Worm (Caenorhabditis elegans) whole organism, young adult: ENCODE measurements around the gene nas-28.

Experiments used
- B0035.1 ChIP-seq: sonication (generic microtip); optimal IDR thresholded peaks from 2 replicates; lab custom pipeline; 2016; ENCODE audit warnings: missing genetic modification characterization, mild to moderate bottlenecking, missing compliant biosample characterization, missing genotype, missing genetic modification reagents
- C17E4.6 ChIP-seq: fragments of 200-800 bp; sonication (Bioruptor generic); IDR thresholded peaks from 2 replicates; pipeline ENCODE4 v1.3.6; 2022; ENCODE audit warnings: missing genetic modification reagents, missing genetic modification characterization, missing compliant biosample characterization
- F10E7.11 ChIP-seq: sonication (generic microtip); optimal IDR thresholded peaks from 2 replicates; lab custom pipeline; 2017; ENCODE audit warnings: mild to moderate bottlenecking, missing genetic modification characterization, moderate library complexity, missing compliant biosample characterization
- F33H1.4 ChIP-seq: fragments of 200-800 bp; sonication (Bioruptor generic); IDR thresholded peaks from 2 replicates; pipeline ENCODE4 v1.3.6; 2022; ENCODE audit warnings: missing genetic modification reagents, missing genetic modification characterization, missing compliant biosample characterization
- F37B4.10 ChIP-seq: fragments of 200-800 bp; sonication (Bioruptor generic); IDR thresholded peaks from 2 replicates; pipeline ENCODE4 v1.3.6; 2022; ENCODE audit warnings: missing genetic modification characterization, missing compliant biosample characterization
- F39B2.1 ChIP-seq: fragments of 200-800 bp; sonication (Bioruptor generic); IDR thresholded peaks from 2 replicates; pipeline ENCODE4 v1.3.6; 2022; ENCODE audit warnings: missing genetic modification reagents, missing genetic modification characterization, missing compliant biosample characterization
- F52B5.7 ChIP-seq: sonication (generic microtip); optimal IDR thresholded peaks from 2 replicates; lab custom pipeline; 2016; ENCODE audit warnings: mild to moderate bottlenecking, missing genetic modification characterization, missing compliant biosample characterization
- F55B11.4 ChIP-seq: sonication (generic microtip); optimal IDR thresholded peaks from 2 replicates; lab custom pipeline; 2016; ENCODE audit warnings: missing compliant biosample characterization, missing genetic modification characterization, borderline replicate concordance; ENCODE audit not compliant: insufficient read depth
- T07F8.4 ChIP-seq: sonication (generic microtip); optimal IDR thresholded peaks from 2 replicates; lab custom pipeline; 2016; ENCODE audit warnings: mild to moderate bottlenecking, missing genetic modification characterization, moderate library complexity, missing compliant biosample characterization
- Y53F4B.3 ChIP-seq: fragments of 200-800 bp; sonication (Bioruptor generic); IDR thresholded peaks from 2 replicates; pipeline ENCODE4 v1.3.6; 2022; ENCODE audit warnings: missing genetic modification reagents, missing genetic modification characterization, missing compliant biosample characterization
- Y53G8AR.9 ChIP-seq: fragments of 200-800 bp; sonication (Bioruptor generic); conservative IDR thresholded peaks from 2 replicates; pipeline ENCODE4 v1.3.6; 2022; ENCODE audit warnings: missing genetic modification reagents, missing genetic modification characterization, missing compliant biosample characterization
- Y67H2A.10 ChIP-seq: fragments of 200-800 bp; sonication (Bioruptor generic); conservative IDR thresholded peaks from 2 replicates; pipeline ENCODE4 v1.3.6; 2022; ENCODE audit warnings: missing genetic modification reagents, missing genetic modification characterization, missing compliant biosample characterization
- Y79H2A.3 ChIP-seq: fragments of 200-800 bp; sonication (Bioruptor generic); conservative IDR thresholded peaks from 2 replicates; pipeline ENCODE4 v1.3.6; 2022; ENCODE audit warnings: missing genetic modification reagents, missing genetic modification characterization, missing compliant biosample characterization
- attf-3 ChIP-seq: fragments of 200-800 bp; sonication (Bioruptor generic); conservative IDR thresholded peaks from 2 replicates; pipeline ENCODE4 v1.3.6; 2022; ENCODE audit warnings: missing genetic modification reagents, missing genetic modification characterization, missing compliant biosample characterization
- attf-5 ChIP-seq: fragments of 200-800 bp; sonication (Bioruptor generic); optimal IDR thresholded peaks from 2 replicates; lab custom pipeline; 2018; ENCODE audit warnings: mild to moderate bottlenecking, missing genetic modification characterization, missing compliant biosample characterization
- ccch-3 ChIP-seq: fragments of 200-800 bp; sonication (Bioruptor generic); optimal IDR thresholded peaks from 2 replicates; lab custom pipeline; 2018; ENCODE audit warnings: mild to moderate bottlenecking, missing genetic modification characterization, missing compliant biosample characterization
- cebp-1 ChIP-seq, 2 experiments: fragments of 200-800 bp in 1 of 2; sonication (Bioruptor generic) in 1 of 2; sonication (generic microtip) in 1 of 2; IDR thresholded peaks in 1 of 2; optimal IDR thresholded peaks in 1 of 2; 2 replicates each; pipeline versions ENCODE4 v1.3.6 to Lab custom; 2017 to 2022; ENCODE audit warnings: missing compliant biosample characterization in 2 of 2, missing genetic modification characterization in 2 of 2, mild to moderate bottlenecking in 1 of 2, missing genetic modification reagents in 1 of 2, moderate library complexity in 1 of 2
- ceh-100 ChIP-seq: fragments of 200-800 bp; sonication (Bioruptor generic); IDR thresholded peaks from 2 replicates; pipeline ENCODE4 v1.3.6; 2022; ENCODE audit warnings: missing genetic modification reagents, missing genetic modification characterization, missing compliant biosample characterization
- ceh-58 ChIP-seq: fragments of 200-800 bp; sonication (Bioruptor generic); IDR thresholded peaks from 2 replicates; pipeline ENCODE4 v1.3.6; 2022; ENCODE audit warnings: missing genetic modification characterization, missing compliant biosample characterization
- dpff-1 ChIP-seq: sonication (generic microtip); optimal IDR thresholded peaks from 2 replicates; lab custom pipeline; 2017; ENCODE audit warnings: mild to moderate bottlenecking, missing genetic modification characterization, missing compliant biosample characterization
- egrh-3 ChIP-seq: fragments of 200-800 bp; sonication (Bioruptor generic); IDR thresholded peaks from 2 replicates; pipeline ENCODE4 v1.3.6; 2022; ENCODE audit warnings: missing genetic modification reagents, missing genetic modification characterization, missing compliant biosample characterization
- ets-4 ChIP-seq: fragments of 200-800 bp; sonication (Bioruptor generic); optimal IDR thresholded peaks from 2 replicates; lab custom pipeline; 2018; ENCODE audit warnings: mild to moderate bottlenecking, missing genetic modification characterization, missing compliant biosample characterization
- gei-17 ChIP-seq: fragments of 200-800 bp; sonication (Bioruptor generic); optimal IDR thresholded peaks from 2 replicates; lab custom pipeline; 2018; ENCODE audit warnings: mild to moderate bottlenecking, missing genetic modification characterization, missing compliant biosample characterization
- him-1 ChIP-seq: sonication (generic microtip); optimal IDR thresholded peaks from 2 replicates; lab custom pipeline; 2016; ENCODE audit warnings: missing genotype, missing genetic modification reagents, missing genetic modification characterization, missing compliant biosample characterization
- hlh-12 ChIP-seq: sonication (generic microtip); optimal IDR thresholded peaks from 2 replicates; lab custom pipeline; 2016; ENCODE audit warnings: missing genetic modification characterization, missing compliant biosample characterization
- hmg-20 ChIP-seq: fragments of 200-800 bp; sonication (Bioruptor generic); IDR thresholded peaks from 2 replicates; pipeline ENCODE4 v1.3.6; 2022; ENCODE audit warnings: missing genetic modification reagents, missing genetic modification characterization, missing compliant biosample characterization
- lin-35 ChIP-seq, 3 experiments: fragments of 150-350 bp in 2 of 3; sonication (generic microtip) in 1 of 3; optimal IDR thresholded peaks; 2 replicates each; lab custom pipeline; 2014 to 2018; ENCODE audit warnings: missing biosample characterization in 3 of 3, missing genetic modification characterization in 3 of 3, missing genetic modification reagents in 3 of 3
- lin-54 ChIP-seq: fragments of 200-800 bp; sonication (Bioruptor generic); optimal IDR thresholded peaks from 2 replicates; lab custom pipeline; 2018; ENCODE audit warnings: mild to moderate bottlenecking, missing genetic modification characterization, missing compliant biosample characterization
- lsl-1 ChIP-seq: fragments of 200-800 bp; sonication (Bioruptor generic); optimal IDR thresholded peaks from 2 replicates; lab custom pipeline; 2018; ENCODE audit warnings: mild to moderate bottlenecking, missing genetic modification characterization, moderate library complexity, missing compliant biosample characterization
- lsy-27 ChIP-seq: sonication (generic microtip); optimal IDR thresholded peaks from 2 replicates; lab custom pipeline; 2017; ENCODE audit warnings: missing genetic modification characterization, mild to moderate bottlenecking, missing compliant biosample characterization, antibody characterized with exemption, missing genotype, borderline replicate concordance; ENCODE audit not compliant: insufficient read depth
- mcd-1 ChIP-seq: fragments of 200-800 bp; sonication (Bioruptor generic); IDR thresholded peaks from 2 replicates; pipeline ENCODE4 v1.3.6; 2022; ENCODE audit warnings: missing genetic modification reagents, missing genetic modification characterization, missing compliant biosample characterization
- mes-4 ChIP-seq: sonication (generic microtip); optimal IDR thresholded peaks from 2 replicates; lab custom pipeline; 2016; ENCODE audit warnings: missing genotype, missing genetic modification characterization, missing compliant biosample characterization
- mxl-1 ChIP-seq: sonication (generic microtip); optimal IDR thresholded peaks from 2 replicates; lab custom pipeline; 2016; ENCODE audit warnings: missing genetic modification characterization, missing compliant biosample characterization
- nhr-179 ChIP-seq: sonication (generic microtip); optimal IDR thresholded peaks from 2 replicates; lab custom pipeline; 2016; ENCODE audit warnings: mild to moderate bottlenecking, missing genetic modification characterization, missing compliant biosample characterization
- pha-4 ChIP-seq: fragments of 150-350 bp; sonication (generic microtip); optimal IDR thresholded peaks from 2 replicates; lab custom pipeline; 2014; ENCODE audit warnings: missing biosample characterization, missing genetic modification reagents, missing genetic modification characterization
- rec-8 ChIP-seq, 2 experiments: sonication (generic microtip); optimal IDR thresholded peaks; 2 replicates each; lab custom pipeline; 2016; ENCODE audit warnings: mild to moderate bottlenecking in 2 of 2, missing genetic modification characterization in 2 of 2, missing genetic modification reagents in 2 of 2, missing genotype in 2 of 2, missing biosample characterization in 1 of 2, missing compliant biosample characterization in 1 of 2, moderate library complexity in 1 of 2
- snpc-1.1 ChIP-seq: sonication (generic microtip); optimal IDR thresholded peaks from 2 replicates; lab custom pipeline; 2017; ENCODE audit warnings: missing genetic modification characterization, mild to moderate bottlenecking, missing compliant biosample characterization, antibody characterized with exemption, moderate library complexity, missing genotype, missing genetic modification reagents; ENCODE audit not compliant: insufficient read depth
- snpc-1.3 ChIP-seq: sonication (generic microtip); optimal IDR thresholded peaks from 2 replicates; lab custom pipeline; 2017; ENCODE audit warnings: missing genetic modification characterization, mild to moderate bottlenecking, missing compliant biosample characterization, antibody characterized with exemption, moderate library complexity, missing genotype, missing genetic modification reagents; ENCODE audit not compliant: insufficient read depth
- sptf-2 ChIP-seq: fragments of 200-800 bp; sonication (Bioruptor generic); optimal IDR thresholded peaks from 2 replicates; lab custom pipeline; 2018; ENCODE audit warnings: mild to moderate bottlenecking, missing genetic modification characterization, missing compliant biosample characterization
- unc-130 ChIP-seq: sonication (generic microtip); optimal IDR thresholded peaks from 2 replicates; lab custom pipeline; 2016; ENCODE audit warnings: missing genetic modification reagents, missing genetic modification characterization, missing compliant biosample characterization
- unc-62 ChIP-seq: fragments of 150-350 bp; optimal IDR thresholded peaks from 2 replicates; lab custom pipeline; 2014; ENCODE audit warnings: missing biosample characterization, missing genetic modification reagents, missing genetic modification characterization
- zfh-2 ChIP-seq: fragments of 200-800 bp; sonication (Bioruptor generic); conservative IDR thresholded peaks from 2 replicates; pipeline ENCODE4 v1.3.6; 2022; ENCODE audit warnings: missing genetic modification reagents, missing genetic modification characterization, missing compliant biosample characterization
- zim-3 ChIP-seq: sonication (generic microtip); optimal IDR thresholded peaks from 2 replicates; lab custom pipeline; 2017; ENCODE audit warnings: mild to moderate bottlenecking, missing genetic modification characterization, moderate library complexity, missing compliant biosample characterization
- ztf-22 ChIP-seq: fragments of 200-800 bp; sonication (Bioruptor generic); optimal IDR thresholded peaks from 2 replicates; lab custom pipeline; 2018; ENCODE audit warnings: mild to moderate bottlenecking, missing genetic modification characterization, moderate library complexity, missing compliant biosample characterization
- ztf-6 ChIP-seq: fragments of 200-800 bp; sonication (Bioruptor generic); IDR thresholded peaks from 2 replicates; pipeline ENCODE4 v1.3.6; 2022; ENCODE audit warnings: missing genetic modification reagents, missing genetic modification characterization, missing compliant biosample characterization

nas-28 gene

ce11 chrIII:6152078-6152477, 30.9 kb downstream of the nas-28 start:
- TF ChIP-seq attf-3 (GFP tag; lab: Robert Waterston, UW), result peak; percentile 73

- TF ChIP-seq unc-130 (no peak), pha-4 (tag; lab: Kevin White, UChicago) (no peak), egrh-3 (GFP tag; lab: Robert Waterston, UW) (no peak), lin-35 (GFP tag; optimal IDR thresholded peaks at IDR 0.05; lab: Kevin White, UChicago) (no peak), lsy-27 (tag; lab: Kevin White, UChicago) (no peak), Y53G8AR.9 (GFP tag; lab: Robert Waterston, UW) (no peak), snpc-1.3 (tag; lab: Kevin White, UChicago) (no peak), ceh-100 (no peak), mcd-1 (no peak), ztf-22 (GFP tag; lab: Kevin White, UChicago) (no peak), attf-5 (GFP tag; lab: Kevin White, UChicago) (no peak), ztf-6 (no peak), dpff-1 (no peak), F10E7.11 (tag; lab: Kevin White, UChicago) (no peak), F55B11.4 (tag; lab: Kevin White, UChicago) (no peak), gei-17 (GFP tag; lab: Kevin White, UChicago) (no peak), lin-54 (GFP tag; lab: Kevin White, UChicago) (peak; percentile 33), nhr-179 (tag; lab: Kevin White, UChicago) (no peak), F39B2.1 (no peak), unc-62 (GFP tag; lab: Kevin White, UChicago) (no peak), sptf-2 (no peak), ccch-3 (GFP tag; lab: Kevin White, UChicago) (no peak), cebp-1 (GFP tag; IDR thresholded peaks at IDR 0.05; lab: Robert Waterston, UW) (no peak), cebp-1 (tag; optimal IDR thresholded peaks at IDR 0.05; lab: Kevin White, UChicago) (no peak), lsl-1 (GFP tag; lab: Kevin White, UChicago) (peak; percentile 40), Y53F4B.3 (GFP tag; lab: Robert Waterston, UW) (no peak), F37B4.10 (GFP tag; lab: Robert Waterston, UW) (no peak), ets-4 (GFP tag; lab: Kevin White, UChicago) (no peak), Y67H2A.10 (GFP tag; lab: Robert Waterston, UW) (no peak), zfh-2 (no peak), hlh-12 (tag; lab: Kevin White, UChicago) (no peak), B0035.1 (no peak), mxl-1 (tag; lab: Kevin White, UChicago) (no peak), C17E4.6 (GFP tag; lab: Robert Waterston, UW) (no peak), ceh-58 (GFP tag; lab: Robert Waterston, UW) (no peak), T07F8.4 (tag; lab: Kevin White, UChicago) (no peak), him-1 (no peak), F52B5.7 (no peak), rec-8 (tag; optimal IDR thresholded peaks at IDR 0.05; lab: Kevin White, UChicago) (no peak), snpc-1.1 (tag; lab: Kevin White, UChicago) (no peak), F33H1.4 (0 out of 2 replicates have a peak, but pooled peaks have one; percentile 25), mes-4 (no peak), hmg-20 (GFP tag; lab: Robert Waterston, UW) (no peak), Y79H2A.3 (no peak), zim-3 (tag; lab: Kevin White, UChicago) (no peak)
These were observed 33.4 kb downstream of the nas-28 start, which contains the start of the genes wht-7 and Y42G9A.1 for ce11 chrIII:6149467-6150072. Gene wht-7, minus strand, starts transcription at chrIII:6149597. Gene Y42G9A.1, plus strand, starts transcription at chrIII:6149961.
